Fruit fly (Drosophila melanogaster) whole organism, embryonic: ENCODE data around the gene ETHR.

Source experiments
- Aef1 ChIP-seq: fragments of 200-800 bp; sonication (Bioruptor generic); IDR thresholded peaks from 3 replicates; pipeline ENCODE4 v1.3.6; 2022; ENCODE audit warnings: missing biosample characterization, missing genetic modification characterization
- CG10366 ChIP-seq: fragments of 200-800 bp; sonication (Bioruptor generic); IDR thresholded peaks from 2 replicates; pipeline ENCODE4 v1.3.6; 2022; ENCODE audit warnings: missing biosample characterization, missing genetic modification characterization
- CG10565 ChIP-seq: fragments of 200-800 bp; sonication (Bioruptor generic); optimal IDR thresholded peaks from 3 replicates; lab custom pipeline; 2016; ENCODE audit warnings: missing biosample characterization, mild to moderate bottlenecking, missing genetic modification characterization
- CG10979 ChIP-seq: fragments of 200-800 bp; sonication (Bioruptor generic); optimal IDR thresholded peaks from 2 replicates; lab custom pipeline; 2018; ENCODE audit warnings: missing biosample characterization, mild to moderate bottlenecking, missing genetic modification characterization, moderate library complexity
- CG11398 ChIP-seq: fragments of 200-800 bp; sonication (Bioruptor generic); optimal IDR thresholded peaks from 2 replicates; lab custom pipeline; 2016; ENCODE audit warnings: missing biosample characterization, missing genetic modification characterization
- CG11696 ChIP-seq: fragments of 200-800 bp; sonication (Bioruptor generic); IDR thresholded peaks from 2 replicates; pipeline ENCODE4 v1.3.6; 2022; ENCODE audit warnings: missing biosample characterization, missing genetic modification characterization
- CG12659 ChIP-seq: fragments of 200-800 bp; sonication (Bioruptor generic); optimal IDR thresholded peaks from 3 replicates; lab custom pipeline; 2017; ENCODE audit warnings: mild to moderate bottlenecking, missing biosample characterization, missing genetic modification reagents, missing genetic modification characterization
- CG12942 ChIP-seq: fragments of 200-800 bp; sonication (Bioruptor generic); optimal IDR thresholded peaks from 3 replicates; lab custom pipeline; 2016; ENCODE audit warnings: missing biosample characterization, missing genetic modification characterization
- CG13775 ChIP-seq: fragments of 200-800 bp; sonication (Bioruptor generic); optimal IDR thresholded peaks from 3 replicates; lab custom pipeline; 2017; ENCODE audit warnings: missing biosample characterization, mild to moderate bottlenecking, missing genetic modification characterization
- CG14667 ChIP-seq: fragments of 200-800 bp; sonication (Bioruptor generic); IDR thresholded peaks from 2 replicates; pipeline ENCODE4 v1.3.6; 2022; ENCODE audit warnings: missing biosample characterization, missing genetic modification characterization
- CG15479 ChIP-seq: fragments of 200-800 bp; sonication (Bioruptor generic); optimal IDR thresholded peaks from 3 replicates; lab custom pipeline; 2019; ENCODE audit warnings: missing biosample characterization, mild to moderate bottlenecking, missing genetic modification characterization, moderate library complexity
- CG15514 ChIP-seq: fragments of 200-800 bp; sonication (Bioruptor generic); optimal IDR thresholded peaks from 3 replicates; lab custom pipeline; 2017; ENCODE audit warnings: missing biosample characterization, missing genetic modification characterization, mild to moderate bottlenecking, moderate library complexity, missing genetic modification reagents
- CG15601 ChIP-seq: fragments of 200-800 bp; sonication (Bioruptor generic); optimal IDR thresholded peaks from 3 replicates; lab custom pipeline; 2019; ENCODE audit warnings: missing biosample characterization, mild to moderate bottlenecking, missing genetic modification characterization, moderate library complexity
- CG18764 ChIP-seq: fragments of 200-800 bp; sonication (Bioruptor generic); optimal IDR thresholded peaks from 3 replicates; lab custom pipeline; 2016; ENCODE audit warnings: missing biosample characterization, missing genetic modification characterization
- CG2712 ChIP-seq: fragments of 200-800 bp; optimal IDR thresholded peaks from 3 replicates; lab custom pipeline; 2019; ENCODE audit warnings: missing biosample characterization, mild to moderate bottlenecking, missing genetic modification characterization, moderate library complexity
- CG32767 ChIP-seq: fragments of 200-800 bp; sonication (Bioruptor generic); IDR thresholded peaks from 2 replicates; pipeline ENCODE4 v1.3.6; 2022; ENCODE audit warnings: missing biosample characterization, missing genetic modification characterization
- CG3995 ChIP-seq: fragments of 200-800 bp; sonication (Bioruptor generic); optimal IDR thresholded peaks from 3 replicates; lab custom pipeline; 2016; ENCODE audit warnings: missing biosample characterization, missing genetic modification characterization
- CG4707 ChIP-seq: fragments of 200-800 bp; sonication (Bioruptor generic); optimal IDR thresholded peaks from 2 replicates; lab custom pipeline; 2018; ENCODE audit warnings: missing biosample characterization, mild to moderate bottlenecking, missing genetic modification characterization, moderate library complexity
- CG5245 ChIP-seq: fragments of 200-800 bp; sonication (Bioruptor generic); optimal IDR thresholded peaks from 3 replicates; lab custom pipeline; 2016; ENCODE audit warnings: missing biosample characterization, missing genetic modification characterization
- CG7928 ChIP-seq: fragments of 200-800 bp; sonication (Bioruptor generic); optimal IDR thresholded peaks from 2 replicates; lab custom pipeline; 2017; ENCODE audit warnings: missing biosample characterization, mild to moderate bottlenecking, missing genetic modification characterization
- CG8478 ChIP-seq: fragments of >200 bp; optimal IDR thresholded peaks from 2 replicates; lab custom pipeline; 2018
- CG9437 ChIP-seq: fragments of 200-800 bp; sonication (Bioruptor generic); optimal IDR thresholded peaks from 2 replicates; lab custom pipeline; 2018; ENCODE audit warnings: missing biosample characterization, mild to moderate bottlenecking, missing genetic modification characterization
- CG9609 ChIP-seq: fragments of 200-800 bp; sonication (Bioruptor generic); optimal IDR thresholded peaks from 3 replicates; lab custom pipeline; 2016; ENCODE audit warnings: missing biosample characterization, missing genetic modification characterization
- CoRest ChIP-seq: fragments of 200-800 bp; sonication (Bioruptor generic); optimal IDR thresholded peaks from 3 replicates; lab custom pipeline; 2018; ENCODE audit warnings: missing biosample characterization, mild to moderate bottlenecking, missing genetic modification characterization, moderate library complexity
- D19A ChIP-seq: fragments of 200-800 bp; optimal IDR thresholded peaks from 3 replicates; lab custom pipeline; 2019; ENCODE audit warnings: missing biosample characterization, mild to moderate bottlenecking, missing genetic modification characterization, moderate library complexity
- Hey ChIP-seq: fragments of 200-800 bp; sonication (Bioruptor generic); optimal IDR thresholded peaks from 3 replicates; lab custom pipeline; 2018; ENCODE audit warnings: missing biosample characterization, mild to moderate bottlenecking, missing genetic modification characterization
- HmgZ ChIP-seq: fragments of 200-800 bp; sonication (Bioruptor generic); optimal IDR thresholded peaks from 2 replicates; lab custom pipeline; 2018; ENCODE audit warnings: missing biosample characterization, mild to moderate bottlenecking, missing genetic modification characterization
- Med ChIP-seq: fragments of 200-800 bp; sonication (Bioruptor generic); peaks from one replicate; lab custom pipeline; 2016; ENCODE audit warnings: missing biosample characterization, missing genetic modification characterization, mild to moderate bottlenecking, inconsistent platforms, moderate library complexity
- Mes4 ChIP-seq: fragments of 200-800 bp; sonication (Bioruptor generic); optimal IDR thresholded peaks from 2 replicates; lab custom pipeline; 2016; ENCODE audit warnings: missing biosample characterization, missing genetic modification characterization
- Ravus ChIP-seq: fragments of 200-800 bp; sonication (Bioruptor generic); IDR thresholded peaks from 2 replicates; pipeline ENCODE4 v1.3.6; 2022; ENCODE audit warnings: missing biosample characterization, missing genetic modification characterization
- Sox102F ChIP-seq: fragments of 200-800 bp; sonication (Bioruptor generic); optimal IDR thresholded peaks from 2 replicates; lab custom pipeline; 2018; ENCODE audit warnings: missing biosample characterization, mild to moderate bottlenecking, missing genetic modification characterization, moderate library complexity
- Stat92E ChIP-seq, 3 experiments: fragments of >200 bp in 2 of 3; fragments of 200-800 bp in 1 of 3; sonication (Bioruptor generic) in 1 of 3; optimal IDR thresholded peaks; 2 replicates each; lab custom pipeline; 2017 to 2019; ENCODE audit warnings: missing biosample characterization in 3 of 3, missing genetic modification characterization in 3 of 3, mild to moderate bottlenecking in 1 of 3, moderate library complexity in 1 of 3
- croc ChIP-seq: fragments of 200-800 bp; sonication (Bioruptor generic); conservative IDR thresholded peaks from 3 replicates; pipeline ENCODE4 v1.3.6; 2022; ENCODE audit warnings: missing biosample characterization, missing genetic modification characterization
- exex ChIP-seq: fragments of 200-800 bp; sonication (Bioruptor generic); optimal IDR thresholded peaks from 4 replicates; lab custom pipeline; 2018; ENCODE audit warnings: missing biosample characterization, mild to moderate bottlenecking, missing genetic modification characterization, moderate library complexity
- fd96Cb ChIP-seq: fragments of 200-800 bp; sonication (Bioruptor generic); optimal IDR thresholded peaks from 2 replicates; lab custom pipeline; 2018; ENCODE audit warnings: missing biosample characterization, mild to moderate bottlenecking, missing genetic modification characterization, moderate library complexity
- fu2 ChIP-seq: fragments of 200-800 bp; sonication (Bioruptor generic); optimal IDR thresholded peaks from 2 replicates; lab custom pipeline; 2016; ENCODE audit warnings: missing biosample characterization, missing genetic modification characterization
- gce ChIP-seq: fragments of 200-800 bp; sonication (Bioruptor generic); IDR thresholded peaks from 3 replicates; pipeline ENCODE4 v1.3.6; 2022; ENCODE audit warnings: missing biosample characterization, missing genetic modification characterization
- gfzf ChIP-seq: fragments of 200-800 bp; sonication (Bioruptor generic); optimal IDR thresholded peaks from 2 replicates; lab custom pipeline; 2016; ENCODE audit warnings: missing biosample characterization, mild to moderate bottlenecking, missing genetic modification characterization, moderate library complexity
- gsb-n ChIP-seq: fragments of 200-800 bp; sonication (Bioruptor generic); optimal IDR thresholded peaks from 3 replicates; lab custom pipeline; 2018; ENCODE audit warnings: missing biosample characterization, mild to moderate bottlenecking, missing genetic modification characterization
- ken ChIP-seq: fragments of 200-800 bp; sonication (Bioruptor generic); IDR thresholded peaks from 3 replicates; pipeline ENCODE4 v1.3.6; 2022; ENCODE audit warnings: missing biosample characterization, missing genetic modification characterization
- kni ChIP-seq: fragments of 200-800 bp; sonication (Bioruptor generic); optimal IDR thresholded peaks from 3 replicates; lab custom pipeline; 2017; ENCODE audit warnings: mild to moderate bottlenecking, missing biosample characterization, missing genetic modification reagents, missing genetic modification characterization
- lab ChIP-seq: fragments of 200-800 bp; sonication (Bioruptor generic); optimal IDR thresholded peaks from 3 replicates; lab custom pipeline; 2017; ENCODE audit warnings: missing biosample characterization, missing genetic modification characterization, mild to moderate bottlenecking, moderate library complexity, missing genetic modification reagents
- nerfin-2 ChIP-seq: fragments of 200-800 bp; sonication (Bioruptor generic); IDR thresholded peaks from 2 replicates; pipeline ENCODE4 v1.3.6; 2022; ENCODE audit warnings: missing biosample characterization, missing genetic modification characterization; ENCODE audit not compliant: partially characterized antibody
- nmo ChIP-seq: fragments of 200-800 bp; sonication (Bioruptor generic); optimal IDR thresholded peaks from 2 replicates; lab custom pipeline; 2018; ENCODE audit warnings: missing biosample characterization, mild to moderate bottlenecking, missing genetic modification characterization, moderate library complexity
- nom ChIP-seq: fragments of 200-800 bp; sonication (Bioruptor generic); optimal IDR thresholded peaks from 2 replicates; lab custom pipeline; 2017; ENCODE audit warnings: missing biosample characterization, missing genetic modification characterization, mild to moderate bottlenecking, moderate library complexity, missing genetic modification reagents
- run ChIP-seq: fragments of 200-800 bp; sonication (Bioruptor generic); optimal IDR thresholded peaks from 3 replicates; lab custom pipeline; 2018; ENCODE audit warnings: missing biosample characterization, mild to moderate bottlenecking, missing genetic modification characterization
- sc ChIP-seq, 3 experiments: fragments of >200 bp in 2 of 3; fragments of 200-800 bp in 1 of 3; sonication (Bioruptor generic) in 1 of 3; optimal IDR thresholded peaks; 2 replicates in 2 of 3; 3 replicates in 1 of 3; lab custom pipeline; 2017; ENCODE audit warnings: mild to moderate bottlenecking in 1 of 3, missing biosample characterization in 1 of 3, missing genetic modification characterization in 1 of 3, missing genetic modification reagents in 1 of 3
- tap ChIP-seq: fragments of 200-800 bp; optimal IDR thresholded peaks from 3 replicates; lab custom pipeline; 2019; ENCODE audit warnings: missing biosample characterization, mild to moderate bottlenecking, missing genetic modification characterization, moderate library complexity
- toy ChIP-seq: fragments of 200-800 bp; sonication (Bioruptor generic); IDR thresholded peaks from 2 replicates; pipeline ENCODE4 v1.3.6; 2022; ENCODE audit warnings: missing biosample characterization, missing genetic modification characterization
- twi ChIP-seq: fragments of 200-800 bp; optimal IDR thresholded peaks from 2 replicates; lab custom pipeline; 2019; ENCODE audit warnings: missing biosample characterization, mild to moderate bottlenecking, missing genetic modification characterization, moderate library complexity
- yki ChIP-seq: fragments of >200 bp; optimal IDR thresholded peaks from 3 replicates; lab custom pipeline; 2018

Gene ETHR

DNA sequence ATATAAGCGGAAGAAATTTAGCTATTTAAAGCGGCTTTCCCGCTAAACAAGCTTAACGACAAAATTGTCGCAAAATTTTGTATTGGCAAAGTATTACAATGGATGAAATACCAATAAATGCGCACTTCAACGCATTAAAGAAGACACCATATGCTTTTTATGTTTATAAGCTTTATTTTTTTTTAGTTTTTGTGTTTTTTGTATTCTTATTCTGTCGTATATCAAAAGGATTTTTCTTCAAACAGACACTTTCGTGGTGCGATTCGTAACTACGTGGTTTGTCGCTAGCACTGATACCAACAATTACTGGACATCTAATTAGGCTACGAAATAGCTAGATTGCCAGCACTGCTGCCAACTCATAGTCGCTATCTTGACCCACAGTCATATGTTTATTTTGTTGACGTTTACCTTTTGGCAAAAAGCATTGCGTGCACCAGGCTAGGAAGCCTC, 32.1 kb upstream of the ETHR start, which contains the start of gene Ddrgk1 (continued):
- no peak for TF ChIP-seq croc (GFP tag; lab: Robert Waterston, UW)
- TF ChIP-seq fd96Cb (tag; lab: Kevin White, UChicago): no peak
- no peak for TF ChIP-seq D19A (tag; lab: Kevin White, UChicago)
- peak; percentile 26 for TF ChIP-seq CG12659 (GFP tag; lab: Kevin White, UChicago)
- no peak for TF ChIP-seq CG9437 (GFP tag; lab: Kevin White, UChicago)
- TF ChIP-seq CG4707 (GFP tag; lab: Kevin White, UChicago): no peak
- no peak for TF ChIP-seq run
- peak; percentile 81 for TF ChIP-seq Med (GFP tag; lab: Kevin White, UChicago)
- peak; percentile 40 for TF ChIP-seq CG2712 (tag; lab: Kevin White, UChicago)
- no peak for TF ChIP-seq CG8478 (lab: Kevin White, UChicago)
- no peak for TF ChIP-seq CG11696
- no peak for TF ChIP-seq gce
- no peak for TF ChIP-seq fu2 (GFP tag; lab: Kevin White, UChicago)
- TF ChIP-seq Hey (tag; lab: Kevin White, UChicago): no peak
- no peak for TF ChIP-seq sc (optimal IDR thresholded peaks at IDR 0.05; lab: Kevin White, UChicago)
- no peak for TF ChIP-seq sc (GFP tag; optimal IDR thresholded peaks at IDR 0.05; lab: Kevin White, UChicago)
- TF ChIP-seq exex (tag; lab: Kevin White, UChicago): no peak
- TF ChIP-seq CG7928 (GFP tag; lab: Kevin White, UChicago): no peak
- no peak for TF ChIP-seq tap
- no peak for TF ChIP-seq nom (GFP tag; lab: Kevin White, UChicago)
- peak; percentile 17 for TF ChIP-seq CG18764 (GFP tag; lab: Kevin White, UChicago)
- TF ChIP-seq CG15514 (GFP tag; lab: Kevin White, UChicago): peak; percentile 52
- no peak for TF ChIP-seq CG9609 (GFP tag; lab: Kevin White, UChicago)
- TF ChIP-seq CG3995 (GFP tag; lab: Kevin White, UChicago): no peak
- TF ChIP-seq twi (tag; lab: Kevin White, UChicago): peak; percentile 73
- no peak for TF ChIP-seq kni (GFP tag; lab: Kevin White, UChicago)
- TF ChIP-seq Stat92E (GFP tag; optimal IDR thresholded peaks at IDR 0.05; lab: Kevin White, UChicago): no peak
- TF ChIP-seq CG15601 (tag; lab: Kevin White, UChicago): no peak
- TF ChIP-seq CG12942 (GFP tag; lab: Kevin White, UChicago): no peak
- peak; percentile 8; the same call in 1 of the 2 replicates for TF ChIP-seq CG32767 (GFP tag; lab: Robert Waterston, UW)
- peak; percentile 44 for TF ChIP-seq nmo (GFP tag; lab: Kevin White, UChicago)
- TF ChIP-seq CG10565 (GFP tag; lab: Kevin White, UChicago): no peak
- TF ChIP-seq lab (GFP tag; lab: Kevin White, UChicago): no peak
- no peak for TF ChIP-seq CG10979
- TF ChIP-seq Aef1 (GFP tag; lab: Robert Waterston, UW): 0 out of 3 replicates have a peak, but pooled peaks have one; percentile 22
- no peak for TF ChIP-seq Ravus (GFP tag; lab: Robert Waterston, UW)
- peak; percentile 31 for TF ChIP-seq HmgZ (tag; lab: Kevin White, UChicago)
- TF ChIP-seq CG13775 (GFP tag; lab: Kevin White, UChicago): peak; percentile 28
- no peak for TF ChIP-seq gsb-n (tag; lab: Kevin White, UChicago)
- TF ChIP-seq CG5245 (GFP tag; lab: Kevin White, UChicago): no peak
- no peak for TF ChIP-seq nerfin-2 (GFP tag; lab: Robert Waterston, UW)
- no peak; the same call in 1 of the 2 replicates for TF ChIP-seq CG10366
- no peak for TF ChIP-seq Mes4 (GFP tag; lab: Kevin White, UChicago)
- no peak for TF ChIP-seq ken (GFP tag; lab: Robert Waterston, UW)
- no peak for TF ChIP-seq CG14667 (GFP tag; lab: Robert Waterston, UW)
- no peak for TF ChIP-seq gfzf (GFP tag; lab: Kevin White, UChicago)
- no peak for TF ChIP-seq Sox102F
- no peak for TF ChIP-seq CG11398
- TF ChIP-seq CG15479: no peak
- no peak for TF ChIP-seq toy (GFP tag; lab: Robert Waterston, UW)
- peak; percentile 18 for TF ChIP-seq CoRest (tag; lab: Kevin White, UChicago)
- TF ChIP-seq yki (lab: Kevin White, UChicago): no peak
